Worm (Caenorhabditis elegans) whole organism, L4/young adult: ENCODE measurements around the gene zif-1.

Experiments
- dao-5 ChIP-seq: sonication (generic microtip); optimal IDR thresholded peaks from 2 replicates; lab custom pipeline; 2016; ENCODE audit warnings: missing genotype, missing genetic modification characterization, moderate library complexity, missing compliant biosample characterization
- him-1 ChIP-seq: sonication (generic microtip); optimal IDR thresholded peaks from 2 replicates; lab custom pipeline; 2016; ENCODE audit warnings: missing genotype, missing genetic modification reagents, missing genetic modification characterization, missing compliant biosample characterization

DNA sequence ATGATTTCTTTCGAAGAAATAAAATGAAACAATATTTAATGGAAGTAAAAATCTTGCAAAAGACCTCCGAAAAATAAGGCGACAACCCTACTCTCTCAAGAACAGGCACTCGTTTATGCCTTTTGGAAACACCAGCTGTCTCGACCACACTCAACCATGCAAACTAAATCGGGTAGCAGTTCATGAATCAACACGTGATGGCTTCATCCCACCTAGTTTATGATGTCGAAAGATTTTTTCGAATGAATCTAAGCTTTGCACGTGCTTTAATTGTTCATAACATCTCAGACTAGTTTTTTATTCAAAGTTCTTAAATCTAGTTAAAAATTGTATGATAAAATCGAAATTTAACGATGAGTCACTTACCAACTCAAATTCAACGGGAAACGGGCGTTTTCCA lies 50.7 kb downstream of the zif-1 start:
- TF ChIP-seq dao-5 (tag; lab: Kevin White, UChicago) = no peak
- no peak for TF ChIP-seq him-1 (tag; lab: Kevin White, UChicago)
